Worm (Caenorhabditis elegans) whole organism, L2 larva: ENCODE results near the gene pgp-1.

ENCODE experiments used
- Y55F3AM.14 ChIP-seq: fragments of 200-800 bp; sonication (Bioruptor generic); optimal IDR thresholded peaks from 2 replicates; lab custom pipeline; 2018; ENCODE audit warnings: mild to moderate bottlenecking, missing genetic modification characterization, missing compliant biosample characterization
- aly-2 ChIP-seq: fragments of 150-350 bp; optimal IDR thresholded peaks from 2 replicates; lab custom pipeline; 2014; ENCODE audit warnings: missing biosample characterization, missing genetic modification characterization
- crh-2 ChIP-seq: sonication (generic microtip); optimal IDR thresholded peaks from 2 replicates; lab custom pipeline; 2017; ENCODE audit warnings: missing biosample characterization, missing genetic modification characterization
- egl-27 ChIP-seq: sonication (generic microtip); optimal IDR thresholded peaks from 3 replicates; lab custom pipeline; 2017; ENCODE audit warnings: missing biosample characterization, missing genetic modification reagents, missing genetic modification characterization
- fos-1 ChIP-seq: fragments of 150-350 bp; optimal IDR thresholded peaks from 2 replicates; lab custom pipeline; 2014; ENCODE audit warnings: missing biosample characterization, missing genetic modification characterization
- lin-13 ChIP-seq: fragments of 150-350 bp; optimal IDR thresholded peaks from 2 replicates; lab custom pipeline; 2014; ENCODE audit warnings: missing biosample characterization, missing genetic modification reagents, missing genetic modification characterization
- lsy-2 ChIP-seq, 2 experiments: fragments of 150-350 bp in 1 of 2; sonication (generic microtip) in 1 of 2; optimal IDR thresholded peaks; 2 replicates each; lab custom pipeline; 2014 to 2017; ENCODE audit warnings: missing biosample characterization in 2 of 2, missing genetic modification characterization in 2 of 2
- nhr-10 ChIP-seq: sonication (generic microtip); optimal IDR thresholded peaks from 2 replicates; lab custom pipeline; 2017; ENCODE audit warnings: missing biosample characterization, missing genetic modification characterization
- nhr-129 ChIP-seq: fragments of 150-350 bp; optimal IDR thresholded peaks from 2 replicates; lab custom pipeline; 2014; ENCODE audit warnings: missing biosample characterization, missing genetic modification characterization
- nhr-77 ChIP-seq: fragments of 150-350 bp; optimal IDR thresholded peaks from 2 replicates; lab custom pipeline; 2014; ENCODE audit warnings: missing biosample characterization, missing genetic modification characterization
- snpc-4 ChIP-seq: fragments of 150-350 bp; optimal IDR thresholded peaks from 2 replicates; lab custom pipeline; 2014; ENCODE audit warnings: missing biosample characterization, missing genetic modification characterization
- unc-62 ChIP-seq: fragments of 150-350 bp; optimal IDR thresholded peaks from 2 replicates; lab custom pipeline; 2014; ENCODE audit warnings: missing biosample characterization, missing genetic modification reagents, missing genetic modification characterization

DNA sequence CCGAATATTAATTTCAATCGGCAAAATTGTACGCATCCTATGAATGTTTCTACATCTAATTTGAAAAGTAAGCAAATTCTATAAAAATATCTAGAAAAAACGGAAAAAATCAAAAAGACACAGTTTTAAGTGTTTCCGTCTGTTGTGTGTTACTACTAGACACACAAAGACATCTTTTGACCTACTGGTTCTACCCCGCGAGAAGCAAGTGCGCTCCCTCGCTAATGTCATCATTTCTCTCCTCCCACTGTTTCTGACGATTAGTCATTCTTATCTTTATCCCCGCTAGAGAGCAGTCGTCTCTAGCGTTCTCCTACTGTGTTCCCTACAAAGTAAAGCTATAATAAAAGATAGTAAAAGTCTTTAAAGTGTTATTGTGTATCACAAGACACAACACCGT is 19.0 kb upstream of the pgp-1 start:
- TF ChIP-seq Y55F3AM.14 (GFP tag; lab: Kevin White, UChicago) = no peak
- TF ChIP-seq lin-13 (GFP tag; lab: Kevin White, UChicago) = no peak
- no peak for TF ChIP-seq lsy-2 (tag; optimal IDR thresholded peaks at IDR 0.05; lab: Kevin White, UChicago)
- no peak for TF ChIP-seq aly-2 (tag; lab: Kevin White, UChicago)
- no peak for TF ChIP-seq unc-62 (GFP tag; lab: Kevin White, UChicago)
- no peak for TF ChIP-seq snpc-4 (tag; lab: Kevin White, UChicago)
- no peak for TF ChIP-seq fos-1 (tag; lab: Kevin White, UChicago)
- TF ChIP-seq nhr-10 = no peak
- no peak for TF ChIP-seq nhr-129 (tag; lab: Kevin White, UChicago)
- TF ChIP-seq egl-27 = no peak
- no peak for TF ChIP-seq nhr-77 (tag; lab: Kevin White, UChicago)
- no peak for TF ChIP-seq crh-2 (tag; lab: Kevin White, UChicago)
